Fruit fly (Drosophila melanogaster) whole organism, embryonic: ENCODE data around the gene lectin-33A.

Source experiments
- ATbp ChIP-seq: fragments of 200-800 bp; sonication (Bioruptor generic); optimal IDR thresholded peaks from 2 replicates; lab custom pipeline; 2017; ENCODE audit warnings: missing biosample characterization, mild to moderate bottlenecking, missing genetic modification characterization, missing genetic modification reagents
- Atf3 ChIP-seq: fragments of 200-800 bp; sonication (Bioruptor generic); optimal IDR thresholded peaks from 3 replicates; lab custom pipeline; 2016; ENCODE audit warnings: missing biosample characterization, missing genetic modification characterization
- C15 ChIP-seq: fragments of 200-800 bp; sonication (Bioruptor generic); IDR thresholded peaks from 3 replicates; pipeline ENCODE4 v1.3.6; 2022; ENCODE audit warnings: missing biosample characterization, missing genetic modification characterization
- CG1024 ChIP-seq: fragments of 200-800 bp; sonication (Bioruptor generic); IDR thresholded peaks from 2 replicates; pipeline ENCODE4 v1.3.6; 2022; ENCODE audit warnings: missing biosample characterization, missing genetic modification characterization
- CG11696 ChIP-seq: fragments of 200-800 bp; sonication (Bioruptor generic); IDR thresholded peaks from 2 replicates; pipeline ENCODE4 v1.3.6; 2022; ENCODE audit warnings: missing biosample characterization, missing genetic modification characterization
- CG1233 ChIP-seq: fragments of 200-800 bp; sonication (Bioruptor generic); optimal IDR thresholded peaks from 4 replicates; lab custom pipeline; 2018; ENCODE audit warnings: missing biosample characterization, mild to moderate bottlenecking, missing genetic modification characterization
- CG13894 ChIP-seq: fragments of 200-800 bp; sonication (Bioruptor generic); optimal IDR thresholded peaks from 3 replicates; lab custom pipeline; 2018; ENCODE audit warnings: missing biosample characterization, mild to moderate bottlenecking, missing genetic modification characterization, moderate library complexity
- CG15514 ChIP-seq: fragments of 200-800 bp; sonication (Bioruptor generic); optimal IDR thresholded peaks from 3 replicates; lab custom pipeline; 2017; ENCODE audit warnings: missing biosample characterization, missing genetic modification characterization, mild to moderate bottlenecking, moderate library complexity, missing genetic modification reagents
- CG31365 ChIP-seq: fragments of 200-800 bp; sonication (Bioruptor generic); optimal IDR thresholded peaks from 2 replicates; lab custom pipeline; 2018; ENCODE audit warnings: missing biosample characterization, mild to moderate bottlenecking, missing genetic modification characterization
- CG32767 ChIP-seq: fragments of 200-800 bp; sonication (Bioruptor generic); IDR thresholded peaks from 2 replicates; pipeline ENCODE4 v1.3.6; 2022; ENCODE audit warnings: missing biosample characterization, missing genetic modification characterization
- CG32772 ChIP-seq: fragments of 200-800 bp; sonication (Bioruptor generic); IDR thresholded peaks from 2 replicates; pipeline ENCODE4 v1.3.6; 2022; ENCODE audit warnings: missing biosample characterization, missing genetic modification characterization
- CG43689 ChIP-seq: fragments of 200-800 bp; sonication (Bioruptor generic); IDR thresholded peaks from 2 replicates; pipeline ENCODE4 v1.3.6; 2022; ENCODE audit warnings: missing biosample characterization, missing genetic modification characterization
- CG7357 ChIP-seq: fragments of 200-800 bp; sonication (Bioruptor generic); IDR thresholded peaks from 3 replicates; pipeline ENCODE4 v1.3.6; 2022; ENCODE audit warnings: missing biosample characterization, missing genetic modification characterization
- CG9932 ChIP-seq: fragments of 200-800 bp; sonication (Bioruptor generic); IDR thresholded peaks from 2 replicates; pipeline ENCODE4 v1.3.6; 2022; ENCODE audit warnings: missing biosample characterization, missing genetic modification characterization
- D ChIP-seq, 2 experiments: fragments of 200-800 bp in 1 of 2; fragments of >200 bp in 1 of 2; sonication (Bioruptor generic) in 1 of 2; optimal IDR thresholded peaks; 2 replicates in 1 of 2; 3 replicates in 1 of 2; lab custom pipeline; 2017; ENCODE audit warnings: mild to moderate bottlenecking in 1 of 2, missing biosample characterization in 1 of 2, missing genetic modification characterization in 1 of 2, missing genetic modification reagents in 1 of 2
- Dbx ChIP-seq: fragments of 200-800 bp; sonication (Bioruptor generic); IDR thresholded peaks from 3 replicates; pipeline ENCODE4 v1.3.6; 2022; ENCODE audit warnings: missing biosample characterization, missing genetic modification characterization
- Dp ChIP-seq: fragments of 200-800 bp; sonication (Bioruptor generic); optimal IDR thresholded peaks from 2 replicates; lab custom pipeline; 2018; ENCODE audit warnings: missing biosample characterization, mild to moderate bottlenecking, missing genetic modification characterization, moderate library complexity
- Dref ChIP-seq: fragments of 200-800 bp; sonication (Bioruptor generic); IDR thresholded peaks from 2 replicates; pipeline ENCODE4 v1.3.6; 2022; ENCODE audit warnings: missing biosample characterization, missing genetic modification characterization
- E2f2 ChIP-seq: fragments of 200-800 bp; sonication (Bioruptor generic); IDR thresholded peaks from 2 replicates; pipeline ENCODE4 v1.3.6; 2022; ENCODE audit warnings: missing biosample characterization, missing genetic modification characterization
- Ets65A ChIP-seq: fragments of 200-800 bp; sonication (Bioruptor generic); peaks from one replicate; lab custom pipeline; 2016; ENCODE audit warnings: missing biosample characterization, missing genetic modification characterization
- Fer1 ChIP-seq: fragments of 200-800 bp; sonication (Bioruptor generic); optimal IDR thresholded peaks from 2 replicates; lab custom pipeline; 2017; ENCODE audit warnings: missing biosample characterization, mild to moderate bottlenecking, missing genetic modification characterization
- HHEX ChIP-seq: fragments of 200-800 bp; sonication (Bioruptor generic); optimal IDR thresholded peaks from 3 replicates; lab custom pipeline; 2017; ENCODE audit warnings: missing biosample characterization, mild to moderate bottlenecking, missing genetic modification characterization, missing genetic modification reagents
- HmgD ChIP-seq: fragments of 200-800 bp; sonication (Bioruptor generic); optimal IDR thresholded peaks from 3 replicates; lab custom pipeline; 2016; ENCODE audit warnings: missing biosample characterization, missing genetic modification characterization
- Jarid2 ChIP-seq: fragments of 200-800 bp; sonication (Bioruptor generic); optimal IDR thresholded peaks from 3 replicates; lab custom pipeline; 2017; ENCODE audit warnings: mild to moderate bottlenecking, missing biosample characterization, missing genetic modification reagents, missing genetic modification characterization
- Lim3 ChIP-seq: fragments of 200-800 bp; sonication (Bioruptor generic); IDR thresholded peaks from 2 replicates; pipeline ENCODE4 v1.3.6; 2022; ENCODE audit warnings: missing biosample characterization, missing genetic modification characterization
- Usf ChIP-seq: fragments of 200-800 bp; sonication (Bioruptor generic); optimal IDR thresholded peaks from 2 replicates; lab custom pipeline; 2017; ENCODE audit warnings: missing genotype, missing biosample characterization, missing genetic modification characterization
- az2 ChIP-seq: fragments of 200-800 bp; sonication (Bioruptor generic); optimal IDR thresholded peaks from 3 replicates; lab custom pipeline; 2016; ENCODE audit warnings: missing biosample characterization, missing genetic modification characterization
- bbx ChIP-seq: fragments of 200-800 bp; sonication (Bioruptor generic); IDR thresholded peaks from 2 replicates; pipeline ENCODE4 v1.3.6; 2022; ENCODE audit warnings: missing biosample characterization, missing genetic modification characterization; ENCODE audit not compliant: partially characterized antibody
- br ChIP-seq: fragments of >200 bp; optimal IDR thresholded peaks from 2 replicates; lab custom pipeline; 2017
- dm ChIP-seq: fragments of 200-800 bp; sonication (Bioruptor generic); optimal IDR thresholded peaks from 3 replicates; lab custom pipeline; 2016; ENCODE audit warnings: missing biosample characterization, missing genetic modification characterization
- dysf ChIP-seq: fragments of 200-800 bp; sonication (Bioruptor generic); IDR thresholded peaks from 3 replicates; pipeline ENCODE4 v1.3.6; 2022; ENCODE audit warnings: missing biosample characterization, missing genetic modification characterization
- ems ChIP-seq: fragments of 200-800 bp; sonication (Bioruptor generic); optimal IDR thresholded peaks from 3 replicates; lab custom pipeline; 2016; ENCODE audit warnings: missing biosample characterization, missing genetic modification characterization
- eve ChIP-seq, 2 experiments: fragments of >200 bp; optimal IDR thresholded peaks; 2 replicates each; lab custom pipeline; 2017; ENCODE audit warnings: missing biosample characterization in 2 of 2, missing genetic modification characterization in 2 of 2
- fd102C ChIP-seq: fragments of 200-800 bp; sonication (Bioruptor generic); optimal IDR thresholded peaks from 2 replicates; lab custom pipeline; 2018; ENCODE audit warnings: missing biosample characterization, mild to moderate bottlenecking, missing genetic modification characterization, moderate library complexity
- fd64A ChIP-seq: fragments of 200-800 bp; sonication (Bioruptor generic); optimal IDR thresholded peaks from 3 replicates; lab custom pipeline; 2018; ENCODE audit warnings: missing biosample characterization, mild to moderate bottlenecking, missing genetic modification characterization
- grn ChIP-seq: fragments of 200-800 bp; sonication (Bioruptor generic); optimal IDR thresholded peaks from 3 replicates; lab custom pipeline; 2017; ENCODE audit warnings: missing biosample characterization, missing genetic modification characterization
- gsb-n ChIP-seq: fragments of 200-800 bp; sonication (Bioruptor generic); optimal IDR thresholded peaks from 3 replicates; lab custom pipeline; 2018; ENCODE audit warnings: missing biosample characterization, mild to moderate bottlenecking, missing genetic modification characterization
- her ChIP-seq: fragments of 200-800 bp; sonication (Bioruptor generic); optimal IDR thresholded peaks from 2 replicates; lab custom pipeline; 2016; ENCODE audit warnings: missing biosample characterization, missing genetic modification characterization
- klu ChIP-seq: fragments of 200-800 bp; sonication (Bioruptor generic); IDR thresholded peaks from 2 replicates; pipeline ENCODE4 v1.3.6; 2022; ENCODE audit warnings: missing biosample characterization, missing genetic modification characterization
- nerfin-2 ChIP-seq: fragments of 200-800 bp; sonication (Bioruptor generic); IDR thresholded peaks from 2 replicates; pipeline ENCODE4 v1.3.6; 2022; ENCODE audit warnings: missing biosample characterization, missing genetic modification characterization; ENCODE audit not compliant: partially characterized antibody
- pfk ChIP-seq: fragments of 200-800 bp; sonication (Bioruptor generic); optimal IDR thresholded peaks from 2 replicates; lab custom pipeline; 2018; ENCODE audit warnings: missing biosample characterization, mild to moderate bottlenecking, missing genetic modification characterization, moderate library complexity
- prd ChIP-seq, 3 experiments: fragments of >200 bp in 2 of 3; fragments of 200-800 bp in 1 of 3; sonication (Bioruptor generic) in 1 of 3; optimal IDR thresholded peaks in 2 of 3; IDR thresholded peaks in 1 of 3; 2 replicates in 2 of 3; 3 replicates in 1 of 3; pipeline versions ENCODE4 v1.3.6 to Lab custom; 2017 to 2022; ENCODE audit warnings: missing biosample characterization in 1 of 3, missing genetic modification characterization in 1 of 3
- scrt ChIP-seq: fragments of 200-800 bp; sonication (Bioruptor generic); optimal IDR thresholded peaks from 2 replicates; lab custom pipeline; 2018; ENCODE audit warnings: missing biosample characterization, mild to moderate bottlenecking, missing genetic modification characterization, moderate library complexity
- sens ChIP-seq: fragments of 200-800 bp; sonication (Bioruptor generic); peaks from one replicate; lab custom pipeline; 2016; ENCODE audit warnings: missing biosample characterization, missing genetic modification characterization
- sim ChIP-seq: fragments of 200-800 bp; sonication (Bioruptor generic); IDR thresholded peaks from 2 replicates; pipeline ENCODE4 v1.3.6; 2022; ENCODE audit warnings: missing biosample characterization, missing genetic modification characterization
- sr ChIP-seq: fragments of 200-800 bp; sonication (Bioruptor generic); IDR thresholded peaks from 3 replicates; pipeline ENCODE4 v1.3.6; 2022; ENCODE audit warnings: missing biosample characterization, missing genetic modification characterization
- tio ChIP-seq: fragments of 200-800 bp; sonication (Bioruptor generic); optimal IDR thresholded peaks from 2 replicates; lab custom pipeline; 2017; ENCODE audit warnings: missing biosample characterization, missing genetic modification characterization, inconsistent platforms
- tll ChIP-seq, 2 experiments: fragments of 200-800 bp in 1 of 2; fragments of >200 bp in 1 of 2; sonication (Bioruptor generic) in 1 of 2; optimal IDR thresholded peaks; 2 replicates each; lab custom pipeline; 2017 to 2019; ENCODE audit warnings: missing biosample characterization in 2 of 2, missing genetic modification characterization in 2 of 2, mild to moderate bottlenecking in 1 of 2, moderate library complexity in 1 of 2

The lectin-33A gene

dm6 chr2L:10987370-10987853, 14.5 kb upstream of the lectin-33A start, which contains the start of the genes piwi and CG12253 (continued):
- TF ChIP-seq tio (GFP tag; lab: Kevin White, UChicago) (peak; percentile 82), D (optimal IDR thresholded peaks at IDR 0.05; lab: Kevin White, UChicago) (no peak), D (GFP tag; optimal IDR thresholded peaks at IDR 0.05; lab: Kevin White, UChicago) (peak; percentile 28), Jarid2 (GFP tag; lab: Kevin White, UChicago) (no peak), scrt (no peak), Dref (GFP tag; lab: Robert Waterston, UW) (no peak), CG7357 (GFP tag; lab: Robert Waterston, UW) (no peak), fd102C (GFP tag; lab: Kevin White, UChicago) (no peak), grn (GFP tag; lab: Kevin White, UChicago) (no peak), CG31365 (tag; lab: Kevin White, UChicago) (no peak), CG1233 (GFP tag; lab: Kevin White, UChicago) (peak; percentile 41), dm (GFP tag; lab: Kevin White, UChicago) (peak; percentile 33), Dbx (GFP tag; lab: Robert Waterston, UW) (peak; percentile 69; the same call in 2 of the 3 replicates), br (lab: Kevin White, UChicago) (no peak), her (no peak), sim (GFP tag; lab: Robert Waterston, UW) (peak; percentile 64; the same call in 1 of the 2 replicates), gsb-n (tag; lab: Kevin White, UChicago) (no peak), eve (GFP tag; optimal IDR thresholded peaks at IDR 0.05; lab: Kevin White, UChicago) (no peak), klu (GFP tag; lab: Robert Waterston, UW) (peak; percentile 78; the same call in 1 of the 2 replicates), HHEX (GFP tag; lab: Kevin White, UChicago) (no peak), CG13894 (tag; lab: Kevin White, UChicago) (no peak), CG11696 (GFP tag; lab: Robert Waterston, UW) (no peak), ATbp (GFP tag; lab: Kevin White, UChicago) (no peak), CG43689 (GFP tag; lab: Robert Waterston, UW) (peak; percentile 62; the same call in 1 of the 2 replicates), Dp (GFP tag; lab: Kevin White, UChicago) (peak; percentile 40), CG32772 (GFP tag; lab: Robert Waterston, UW) (no peak), dysf (GFP tag; lab: Robert Waterston, UW) (peak; percentile 89), HmgD (GFP tag; lab: Kevin White, UChicago) (no peak), C15 (no peak), Fer1 (GFP tag; lab: Kevin White, UChicago) (peak; percentile 20), Usf (GFP tag; lab: Kevin White, UChicago) (peak; percentile 52), fd64A (GFP tag; lab: Kevin White, UChicago) (no peak), tll (GFP tag; optimal IDR thresholded peaks at IDR 0.05; lab: Kevin White, UChicago) (no peak), CG9932 (peak; percentile 66), az2 (GFP tag; lab: Kevin White, UChicago) (peak; percentile 74), CG1024 (GFP tag; lab: Robert Waterston, UW) (0 out of 2 replicates have a peak, but pooled peaks have one; percentile 33), nerfin-2 (GFP tag; lab: Robert Waterston, UW) (no peak), Atf3 (GFP tag; lab: Kevin White, UChicago) (peak; percentile 8)

dm6 chr2L:10988026-10988425, 13.8 kb upstream of the lectin-33A start:
- TF ChIP-seq CG32767 (GFP tag; lab: Robert Waterston, UW) (peak; percentile 78), Dp (GFP tag; lab: Kevin White, UChicago) (peak; percentile 31), sens (GFP tag; lab: Kevin White, UChicago) (peak; percentile 29), pfk (GFP tag; lab: Kevin White, UChicago) (no peak), ems (GFP tag; lab: Kevin White, UChicago) (no peak), E2f2 (GFP tag; lab: Robert Waterston, UW) (peak; percentile 65), Lim3 (GFP tag; lab: Robert Waterston, UW) (no peak), sr (GFP tag; lab: Robert Waterston, UW) (no peak), prd (optimal IDR thresholded peaks at IDR 0.05; lab: Kevin White, UChicago) (no peak), prd (GFP tag; IDR thresholded peaks at IDR 0.05; lab: Robert Waterston, UW) (no peak), CG15514 (GFP tag; lab: Kevin White, UChicago) (peak; percentile 83), bbx (GFP tag; lab: Robert Waterston, UW) (no peak), Ets65A (GFP tag; lab: Kevin White, UChicago) (peak; percentile 43)
